Worm (Caenorhabditis elegans): Measurements from ENCODE around the gene H35N09.2.

H35N09.2 gene

ce11 chrX:8646287-8646686 is 41.4 kb upstream of the H35N09.2 start (continued):
- peak; percentile 89 for TF ChIP-seq sptf-1 (tag; optimal IDR thresholded peaks at IDR 0.05)

- TF ChIP-seq lin-32 (GFP tag; optimal IDR thresholded peaks at IDR 0.05) (no peak), elt-3 (tag; optimal IDR thresholded peaks at IDR 0.05) (no peak), cnd-1 (tag; optimal IDR thresholded peaks at IDR 0.05) (no peak), mab-5 (tag; optimal IDR thresholded peaks at IDR 0.05) (no peak)
Measured at ce11 chrX:8643817-8644216, 39.0 kb upstream of the H35N09.2 start, which contains the start of gene stg-2. TSS of gene stg-2 (minus strand) at chrX:8643917.

- TF ChIP-seq nhr-2 (tag; optimal IDR thresholded peaks at IDR 0.05) (no peak), unc-120 (tag; optimal IDR thresholded peaks at IDR 0.05; ENCODE audit: poor library complexity, severe bottlenecking) (no peak), nhr-28 (tag; optimal IDR thresholded peaks at IDR 0.05) (no peak), cnd-1 (tag; optimal IDR thresholded peaks at IDR 0.05) (no peak), ceh-43 (GFP tag; optimal IDR thresholded peaks at IDR 0.05) (no peak), hlh-1 (tag; optimal IDR thresholded peaks at IDR 0.05) (no peak), ces-1 (GFP tag; optimal IDR thresholded peaks at IDR 0.05) (no peak), elt-3 (tag; optimal IDR thresholded peaks at IDR 0.05) (no peak), pha-4 (tag; optimal IDR thresholded peaks at IDR 0.05) (no peak)
Measured at ce11 chrX:8640654-8641053, 35.8 kb upstream of the H35N09.2 start.

ce11 chrX:8638679-8639184 is 33.9 kb upstream of the H35N09.2 start:
- TF ChIP-seq mls-2 (tag; optimal IDR thresholded peaks at IDR 0.05): no peak
- peak; percentile 1 for TF ChIP-seq lin-32 (GFP tag; optimal IDR thresholded peaks at IDR 0.05)
- no peak for TF ChIP-seq nhr-28 (tag; optimal IDR thresholded peaks at IDR 0.05)
- peak; percentile 47 for TF ChIP-seq ham-2 (GFP tag; optimal IDR thresholded peaks at IDR 0.05)
- no peak for TF ChIP-seq lin-13 (tag; optimal IDR thresholded peaks at IDR 0.05)
- peak; percentile 80 for TF ChIP-seq sptf-1 (tag; optimal IDR thresholded peaks at IDR 0.05)
- TF ChIP-seq lsy-2 (tag; optimal IDR thresholded peaks at IDR 0.05): no peak
- TF ChIP-seq bed-3 (GFP tag; optimal IDR thresholded peaks at IDR 0.05): peak; percentile 33
- TF ChIP-seq M03D4.4 (tag; optimal IDR thresholded peaks at IDR 0.05): peak; percentile 72
- TF ChIP-seq ceh-83 (GFP tag; optimal IDR thresholded peaks at IDR 0.05): peak; percentile 65
- peak; percentile 76 for TF ChIP-seq ceh-43 (GFP tag; optimal IDR thresholded peaks at IDR 0.05)
- TF ChIP-seq tbx-8 (GFP tag; optimal IDR thresholded peaks at IDR 0.05): no peak
- TF ChIP-seq unc-62 (GFP tag; optimal IDR thresholded peaks at IDR 0.05): no peak
- TF ChIP-seq elt-3 (tag; optimal IDR thresholded peaks at IDR 0.05): no peak

ce11 chrX:8625090-8625489 is 20.2 kb upstream of the H35N09.2 start, which contains the start of gene K01A12.3:
TSS of gene K01A12.3 (minus strand) at chrX:8625190.
- no peak for TF ChIP-seq cnd-1 (tag; optimal IDR thresholded peaks at IDR 0.05)
- TF ChIP-seq tbx-8 (GFP tag; optimal IDR thresholded peaks at IDR 0.05): no peak
- no peak for TF ChIP-seq nhr-28 (tag; optimal IDR thresholded peaks at IDR 0.05)
- TF ChIP-seq sem-2 (GFP tag; optimal IDR thresholded peaks at IDR 0.05): no peak
- TF ChIP-seq zip-8 (tag; optimal IDR thresholded peaks at IDR 0.05): no peak
- TF ChIP-seq ces-1 (GFP tag; optimal IDR thresholded peaks at IDR 0.05): no peak
- TF ChIP-seq ceh-43 (GFP tag; optimal IDR thresholded peaks at IDR 0.05): no peak
- no peak for TF ChIP-seq lin-13 (tag; optimal IDR thresholded peaks at IDR 0.05)
- TF ChIP-seq ceh-83 (GFP tag; optimal IDR thresholded peaks at IDR 0.05): no peak
- TF ChIP-seq blmp-1 (tag; optimal IDR thresholded peaks at IDR 0.05): no peak

ce11 chrX:8623840-8624591 is 19.2 kb upstream of the H35N09.2 start:
- TF ChIP-seq snpc-4 (tag; optimal IDR thresholded peaks at IDR 0.05): no peak
- peak; percentile 23 for TF ChIP-seq drap-1 (GFP tag; optimal IDR thresholded peaks at IDR 0.05)
- no peak for TF ChIP-seq tbx-8 (GFP tag; optimal IDR thresholded peaks at IDR 0.05)
- TF ChIP-seq blmp-1 (tag; optimal IDR thresholded peaks at IDR 0.05): no peak
- TF ChIP-seq M03D4.4 (tag; optimal IDR thresholded peaks at IDR 0.05): peak; percentile 5
- peak; percentile 33 for TF ChIP-seq ham-2 (GFP tag; optimal IDR thresholded peaks at IDR 0.05)
- peak; percentile 64 for TF ChIP-seq ceh-83 (GFP tag; optimal IDR thresholded peaks at IDR 0.05)
- peak; percentile 47 for TF ChIP-seq ceh-43 (GFP tag; optimal IDR thresholded peaks at IDR 0.05)
- TF ChIP-seq elt-1 (tag; optimal IDR thresholded peaks at IDR 0.05; ENCODE audit: borderline replicate concordance, insufficient read depth): no peak

Measured in whole organism, mixed stage, embryonic.